Worm (Caenorhabditis elegans) whole organism, L4 larva: ENCODE measurements around the gene B0491.6.
A peak's percentile ranks its signal among the peaks of the same experiment; 100 is the strongest.

Source experiments
- F37D6.2 ChIP-seq: sonication (generic microtip); optimal IDR thresholded peaks from 2 replicates; lab custom pipeline; 2016; ENCODE audit warnings: mild to moderate bottlenecking, missing genetic modification characterization, missing compliant biosample characterization
- T26A8.4 ChIP-seq: fragments of 200-800 bp; sonication (Bioruptor generic); IDR thresholded peaks from 2 replicates; pipeline ENCODE4 v1.3.6; 2022; ENCODE audit warnings: missing genetic modification characterization, missing compliant biosample characterization
- Y5F2A.4 ChIP-seq: fragments of 200-800 bp; sonication (Bioruptor generic); optimal IDR thresholded peaks from 2 replicates; lab custom pipeline; 2018; ENCODE audit warnings: mild to moderate bottlenecking, missing genetic modification characterization, missing compliant biosample characterization
- aha-1 ChIP-seq: fragments of 150-350 bp; peaks from one replicate; lab custom pipeline; 2014; ENCODE audit warnings: missing biosample characterization, missing genetic modification characterization
- ama-1 ChIP-seq: fragments of 150-350 bp; optimal IDR thresholded peaks from 2 replicates; lab custom pipeline; 2014; ENCODE audit warnings: inconsistent platforms, mixed read lengths
- attf-4 ChIP-seq: sonication (generic microtip); optimal IDR thresholded peaks from 3 replicates; lab custom pipeline; 2017; ENCODE audit warnings: missing biosample characterization, missing genetic modification characterization
- ceh-32 ChIP-seq: sonication (generic microtip); optimal IDR thresholded peaks from 2 replicates; lab custom pipeline; 2016; ENCODE audit warnings: mild to moderate bottlenecking, missing genetic modification characterization, missing compliant biosample characterization; ENCODE audit not compliant: poor library complexity
- ceh-44 ChIP-seq: fragments of 200-800 bp; sonication (Bioruptor generic); IDR thresholded peaks from 2 replicates; pipeline ENCODE4 v1.3.6; 2022; ENCODE audit warnings: missing genetic modification reagents, missing genetic modification characterization, missing compliant biosample characterization
- ceh-62 ChIP-seq: sonication (generic microtip); optimal IDR thresholded peaks from 2 replicates; lab custom pipeline; 2017; ENCODE audit warnings: missing biosample characterization, missing genetic modification characterization
- cey-2 ChIP-seq: sonication (generic microtip); optimal IDR thresholded peaks from 3 replicates; lab custom pipeline; 2017; ENCODE audit warnings: missing genetic modification characterization, mild to moderate bottlenecking, missing compliant biosample characterization, antibody characterized with exemption, borderline replicate concordance; ENCODE audit not compliant: insufficient read depth
- daf-16 ChIP-seq, 3 experiments: sonication (generic microtip); optimal IDR thresholded peaks; 2 replicates each; lab custom pipeline; 2016 to 2017; ENCODE audit warnings: missing genetic modification characterization in 3 of 3, missing genetic modification reagents in 3 of 3, mild to moderate bottlenecking in 2 of 3, missing compliant biosample characterization in 2 of 3, missing biosample characterization in 1 of 3, moderate library complexity in 1 of 3
- daf-19 ChIP-seq: fragments of 200-800 bp; sonication (Bioruptor generic); conservative IDR thresholded peaks from 2 replicates; pipeline ENCODE4 v1.3.6; 2022; ENCODE audit warnings: missing genetic modification characterization, missing compliant biosample characterization
- egl-43 ChIP-seq: fragments of 200-800 bp; sonication (Bioruptor generic); IDR thresholded peaks from 2 replicates; pipeline ENCODE4 v1.3.6; 2022; ENCODE audit warnings: missing genetic modification reagents, missing genetic modification characterization, missing compliant biosample characterization
- hlh-11 ChIP-seq: fragments of 200-800 bp; sonication (Bioruptor generic); optimal IDR thresholded peaks from 2 replicates; lab custom pipeline; 2018; ENCODE audit warnings: mild to moderate bottlenecking, missing genetic modification characterization, missing compliant biosample characterization
- jun-1 ChIP-seq: fragments of 150-350 bp; optimal IDR thresholded peaks from 2 replicates; lab custom pipeline; 2014; ENCODE audit warnings: missing biosample characterization, missing genetic modification reagents, missing genetic modification characterization
- lin-1 ChIP-seq: fragments of 200-800 bp; sonication (Bioruptor generic); IDR thresholded peaks from 2 replicates; pipeline ENCODE4 v1.3.6; 2022; ENCODE audit warnings: missing genetic modification reagents, missing genetic modification characterization, missing compliant biosample characterization
- lin-15B ChIP-seq: fragments of 150-350 bp; sonication (generic microtip); optimal IDR thresholded peaks from 3 replicates; lab custom pipeline; 2014; ENCODE audit warnings: missing biosample characterization, missing genetic modification characterization
- lin-38 ChIP-seq: fragments of 200-800 bp; sonication (Bioruptor generic); IDR thresholded peaks from 2 replicates; pipeline ENCODE4 v1.3.6; 2022; ENCODE audit warnings: missing genetic modification reagents, missing genetic modification characterization, missing compliant biosample characterization
- lir-3 ChIP-seq: sonication (generic microtip); optimal IDR thresholded peaks from 2 replicates; lab custom pipeline; 2016; ENCODE audit warnings: mild to moderate bottlenecking, missing genetic modification characterization, missing compliant biosample characterization
- lsy-2 ChIP-seq, 2 experiments: fragments of 150-350 bp in 1 of 2; sonication (generic microtip) in 1 of 2; optimal IDR thresholded peaks; 2 replicates each; lab custom pipeline; 2014 to 2017; ENCODE audit warnings: missing biosample characterization in 2 of 2, missing genetic modification characterization in 2 of 2
- madf-5 ChIP-seq, 2 experiments: fragments of 200-800 bp; sonication (Bioruptor generic); IDR thresholded peaks; 2 replicates each; pipeline ENCODE4 v1.3.6; 2022; ENCODE audit warnings: missing compliant biosample characterization in 2 of 2, missing genetic modification characterization in 2 of 2
- mdt-29 ChIP-seq: fragments of 200-800 bp; sonication (Bioruptor generic); IDR thresholded peaks from 2 replicates; pipeline ENCODE4 v1.3.6; 2022; ENCODE audit warnings: missing genetic modification reagents, missing genetic modification characterization, missing compliant biosample characterization
- mxl-3 ChIP-seq: fragments of 200-800 bp; sonication (Bioruptor generic); optimal IDR thresholded peaks from 2 replicates; lab custom pipeline; 2018; ENCODE audit warnings: mild to moderate bottlenecking, missing genetic modification characterization, missing compliant biosample characterization
- nhr-10 ChIP-seq: fragments of 150-350 bp; optimal IDR thresholded peaks from 2 replicates; lab custom pipeline; 2014; ENCODE audit warnings: missing biosample characterization, missing genetic modification characterization
- nhr-11 ChIP-seq: fragments of 150-350 bp; optimal IDR thresholded peaks from 2 replicates; lab custom pipeline; 2014; ENCODE audit warnings: missing biosample characterization, missing genetic modification characterization
- nhr-48 ChIP-seq: sonication (generic microtip); optimal IDR thresholded peaks from 2 replicates; lab custom pipeline; 2016; ENCODE audit warnings: mild to moderate bottlenecking, missing genetic modification characterization, missing compliant biosample characterization
- nhr-76 ChIP-seq: fragments of 150-350 bp; optimal IDR thresholded peaks from 2 replicates; lab custom pipeline; 2014; ENCODE audit warnings: missing biosample characterization, missing genetic modification characterization
- pha-4 ChIP-seq, 2 experiments: fragments of 150-350 bp in 1 of 2; fragments of 200-800 bp in 1 of 2; sonication (Bioruptor generic) in 1 of 2; IDR thresholded peaks in 1 of 2; optimal IDR thresholded peaks in 1 of 2; 2 replicates each; pipeline versions ENCODE4 v1.3.6 to Lab custom; 2014 to 2022; ENCODE audit warnings: missing genetic modification characterization in 2 of 2, missing genetic modification reagents in 2 of 2, missing biosample characterization in 1 of 2, missing compliant biosample characterization in 1 of 2
- skn-1 ChIP-seq: fragments of 150-350 bp; optimal IDR thresholded peaks from 2 replicates; lab custom pipeline; 2014; ENCODE audit warnings: missing biosample characterization, missing genetic modification characterization
- spr-1 ChIP-seq: sonication (generic microtip); optimal IDR thresholded peaks from 2 replicates; lab custom pipeline; 2016; ENCODE audit warnings: mild to moderate bottlenecking, missing genetic modification characterization, missing compliant biosample characterization
- unc-39 ChIP-seq: sonication (generic microtip); optimal IDR thresholded peaks from 2 replicates; lab custom pipeline; 2017; ENCODE audit warnings: missing biosample characterization, missing genetic modification characterization
- unc-62 ChIP-seq, 3 experiments: fragments of 150-350 bp in 1 of 3; sonication (generic microtip); optimal IDR thresholded peaks in 2 of 3; peaks in 1 of 3; 1 replicate in 1 of 3; 2 replicates in 2 of 3; lab custom pipeline; 2014 to 2017; ENCODE audit warnings: missing biosample characterization in 3 of 3, missing genetic modification characterization in 3 of 3, missing genetic modification reagents in 3 of 3, missing genotype in 1 of 3

The B0491.6 gene

DNA sequence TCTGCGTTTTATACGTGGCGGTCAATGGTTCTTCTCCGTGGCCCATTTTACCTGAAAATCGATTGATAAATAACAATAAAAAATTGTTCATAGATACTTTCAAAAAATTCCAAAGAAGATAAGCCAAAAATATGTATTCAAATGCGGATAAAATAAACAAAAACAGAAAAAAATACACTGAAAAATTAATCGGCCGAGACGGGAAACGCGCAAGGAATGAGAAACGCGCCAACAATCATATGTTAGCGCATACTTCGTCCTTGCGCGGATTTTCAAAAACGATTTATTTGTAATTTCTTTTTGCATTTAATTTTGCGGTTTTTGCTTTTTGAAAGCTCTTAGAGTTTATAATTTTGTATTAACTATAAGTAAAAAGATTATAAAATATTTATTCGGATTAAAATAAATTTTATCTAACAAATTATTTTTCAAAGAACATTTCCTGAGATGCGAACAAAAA is 2.5 kb downstream of the B0491.6 start, which contains the start of gene nduf-11 (continued):
- TF ChIP-seq ceh-44 (GFP tag; lab: Robert Waterston, UW) (no peak), skn-1 (tag; lab: Kevin White, UChicago) (no peak), ceh-32 (tag; lab: Kevin White, UChicago) (no peak), nhr-76 (tag; lab: Kevin White, UChicago) (no peak), attf-4 (no peak), pha-4 (GFP tag; IDR thresholded peaks at IDR 0.05; lab: Robert Waterston, UW) (peak; percentile 77; the same call in 1 of the 2 replicates), pha-4 (tag; optimal IDR thresholded peaks at IDR 0.05; lab: Kevin White, UChicago) (peak; percentile 64)

- peak; percentile 91 for TF ChIP-seq aha-1 (tag; lab: Kevin White, UChicago)
- no peak for TF ChIP-seq lin-1 (GFP tag; lab: Robert Waterston, UW)
- TF ChIP-seq, all 104 proteins: peak for 1
Observed at ce11 chrII:11344554-11344953, 3.6 kb downstream of the B0491.6 start.

- no peak for TF ChIP-seq nhr-11 (tag; lab: Kevin White, UChicago)
- peak; percentile 37 for TF ChIP-seq aha-1 (tag; lab: Kevin White, UChicago)
- no peak for TF ChIP-seq F37D6.2
- TF ChIP-seq mdt-29 (GFP tag; lab: Robert Waterston, UW), result no peak
- TF ChIP-seq nhr-10 (tag; lab: Kevin White, UChicago), result no peak
- no peak for TF ChIP-seq mxl-3 (GFP tag; lab: Kevin White, UChicago)
- 0 out of 2 replicates have a peak, but pooled peaks have one; percentile 75 for TF ChIP-seq daf-19 (GFP tag; lab: Robert Waterston, UW)
- TF ChIP-seq lsy-2 (tag; optimal IDR thresholded peaks at IDR 0.05; lab: Kevin White, UChicago), result no peak
- no peak for TF ChIP-seq daf-16 (GFP tag; optimal IDR thresholded peaks at IDR 0.05; lab: Kevin White, UChicago)
- TF ChIP-seq daf-16 (tag; optimal IDR thresholded peaks at IDR 0.05; lab: Kevin White, UChicago), result peak; percentile 20
- TF ChIP-seq lir-3, result no peak
- TF ChIP-seq ceh-62 (tag; lab: Kevin White, UChicago), result no peak
- peak in 1 of 2 experiments; percentile 51 for TF ChIP-seq unc-62 (GFP tag; optimal IDR thresholded peaks at IDR 0.05 in 1 of 2; lab: Kevin White, UChicago)
- TF ChIP-seq unc-62 (tag; optimal IDR thresholded peaks at IDR 0.05; lab: Kevin White, UChicago), result no peak
- TF ChIP-seq egl-43 (GFP tag; lab: Robert Waterston, UW), result no peak
- TF ChIP-seq lin-1 (GFP tag; lab: Robert Waterston, UW), result no peak
- TF ChIP-seq unc-39 (tag; lab: Kevin White, UChicago), result no peak
- no peak for TF ChIP-seq madf-5 (GFP tag; IDR thresholded peaks at IDR 0.05; lab: Robert Waterston, UW)
Observed at ce11 chrII:11343300-11343869, 4.8 kb downstream of the B0491.6 start, which contains the start of gene lgc-20. Gene lgc-20 (minus strand): TSS chrII:11343610.

ce11 chrII:11339507-11339906 is 8.6 kb downstream of the B0491.6 start, which contains the start of gene rmd-3:
Gene rmd-3 (minus strand): TSS chrII:11339607.
- no peak for TF ChIP-seq lin-15B (tag; lab: Kevin White, UChicago)
- no peak for TF ChIP-seq unc-62 (GFP tag; optimal IDR thresholded peaks at IDR 0.05 in 1 of 2; lab: Kevin White, UChicago)
- TF ChIP-seq unc-62 (tag; optimal IDR thresholded peaks at IDR 0.05; lab: Kevin White, UChicago), result no peak
- no peak for TF ChIP-seq cey-2 (tag; lab: Kevin White, UChicago)

DNA sequence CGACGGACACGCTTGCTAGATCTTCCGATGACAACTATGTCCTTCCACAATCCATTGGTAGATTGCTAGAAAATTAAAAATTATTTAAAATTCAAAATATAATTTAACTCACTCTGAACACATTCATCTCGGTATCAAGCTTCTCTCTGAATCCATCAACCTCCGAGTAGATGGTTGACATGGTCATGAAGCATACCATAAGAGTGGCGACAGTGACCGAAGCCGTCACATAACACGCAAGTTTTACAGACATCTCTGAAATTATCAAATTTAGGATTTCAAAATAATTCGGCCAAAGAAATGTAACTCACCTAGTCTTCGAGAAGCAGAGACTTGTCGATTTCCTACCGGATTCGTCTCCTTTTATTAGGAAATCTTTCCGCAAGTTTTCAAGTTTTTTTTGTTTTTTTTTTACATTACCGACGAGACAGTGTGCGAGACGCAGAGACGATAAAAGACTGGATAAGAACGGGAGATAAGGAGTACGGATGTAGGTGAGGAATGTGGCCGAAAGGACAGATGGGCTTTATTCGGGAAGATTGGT is 10.6 kb downstream of the B0491.6 start, which contains the start of gene sqt-1:
Gene sqt-1, minus strand, starts transcription at position 341 of the 544 bp plus-strand sequence.
- TF ChIP-seq spr-1 (tag; lab: Kevin White, UChicago) (peak; percentile 38), nhr-48 (tag; lab: Kevin White, UChicago) (no peak), Y5F2A.4 (no peak), lin-38 (GFP tag; lab: Robert Waterston, UW) (no peak), hlh-11 (peak; percentile 23), jun-1 (tag; lab: Kevin White, UChicago) (no peak), T26A8.4 (GFP tag; lab: Robert Waterston, UW) (peak; percentile 57), ama-1 (lab: Kevin White, UChicago) (peak; percentile 20)
- TF ChIP-seq, all 104 proteins: peak for 4
